Worm (Caenorhabditis elegans) whole organism, late embryonic: ENCODE measurements around the gene T07H3.7.

ENCODE experiments used
- K02D7.2 ChIP-seq: sonication (generic microtip); optimal IDR thresholded peaks from 2 replicates; lab custom pipeline; 2017; ENCODE audit warnings: mild to moderate bottlenecking, missing genetic modification characterization, missing compliant biosample characterization
- ama-1 ChIP-seq: fragments of 150-350 bp; optimal IDR thresholded peaks from 2 replicates; lab custom pipeline; 2014
- ceh-30 ChIP-seq: fragments of 150-350 bp; optimal IDR thresholded peaks from 2 replicates; lab custom pipeline; 2014; ENCODE audit warnings: missing biosample characterization, missing genetic modification characterization
- che-1 ChIP-seq: sonication (generic microtip); optimal IDR thresholded peaks from 2 replicates; lab custom pipeline; 2016; ENCODE audit warnings: mild to moderate bottlenecking, missing genetic modification characterization, missing compliant biosample characterization
- elt-4 ChIP-seq: sonication (generic microtip); optimal IDR thresholded peaks from 2 replicates; lab custom pipeline; 2016; ENCODE audit warnings: missing genetic modification characterization, missing compliant biosample characterization
- hlh-15 ChIP-seq: sonication (generic microtip); optimal IDR thresholded peaks from 2 replicates; lab custom pipeline; 2016; ENCODE audit warnings: missing genetic modification characterization, missing compliant biosample characterization
- hlh-8 ChIP-seq: sonication (generic microtip); optimal IDR thresholded peaks from 2 replicates; lab custom pipeline; 2016; ENCODE audit warnings: missing genotype, missing genetic modification characterization, missing compliant biosample characterization
- odd-2 ChIP-seq: sonication (generic microtip); optimal IDR thresholded peaks from 2 replicates; lab custom pipeline; 2017; ENCODE audit warnings: antibody characterized with exemption, mild to moderate bottlenecking, missing genetic modification characterization, missing compliant biosample characterization
- pros-1 ChIP-seq: fragments of 150-350 bp; optimal IDR thresholded peaks from 2 replicates; lab custom pipeline; 2014; ENCODE audit warnings: missing biosample characterization, missing genetic modification reagents, missing genetic modification characterization
- ref-2 ChIP-seq: sonication (generic microtip); optimal IDR thresholded peaks from 2 replicates; lab custom pipeline; 2016; ENCODE audit warnings: missing genetic modification characterization, missing compliant biosample characterization
- rnt-1 ChIP-seq: sonication (generic microtip); optimal IDR thresholded peaks from 2 replicates; lab custom pipeline; 2016; ENCODE audit warnings: missing genetic modification characterization, missing compliant biosample characterization
- tbx-7 ChIP-seq: sonication (generic microtip); optimal IDR thresholded peaks from 2 replicates; lab custom pipeline; 2016; ENCODE audit warnings: missing genotype, missing genetic modification characterization, missing compliant biosample characterization

ce11 chrII:1625666-1626065, 35.9 kb upstream of the T07H3.7 start, which contains the start of gene C08E3.14:
- no peak for TF ChIP-seq elt-4 (tag; lab: Kevin White, UChicago)
- no peak for TF ChIP-seq ref-2
- TF ChIP-seq che-1 (tag; lab: Kevin White, UChicago) = no peak
- TF ChIP-seq pros-1 (tag; lab: Kevin White, UChicago) = no peak
- TF ChIP-seq odd-2 (tag; lab: Kevin White, UChicago) = no peak
- TF ChIP-seq tbx-7 = no peak
- no peak for TF ChIP-seq ceh-30
- no peak for TF ChIP-seq K02D7.2 (tag; lab: Kevin White, UChicago)
- no peak for TF ChIP-seq ama-1 (lab: Kevin White, UChicago)
- TF ChIP-seq hlh-8 (tag; lab: Kevin White, UChicago) = no peak
- TF ChIP-seq rnt-1 (tag; lab: Kevin White, UChicago) = no peak
- TF ChIP-seq hlh-15 = no peak
